Worm (Caenorhabditis elegans) whole organism, L3 larva: ENCODE results near the gene col-142.

Experiments
- ZK546.5 ChIP-seq: sonication (generic microtip); optimal IDR thresholded peaks from 2 replicates; lab custom pipeline; 2017; ENCODE audit warnings: missing biosample characterization, missing genetic modification characterization
- ama-1 ChIP-seq: fragments of 150-350 bp; optimal IDR thresholded peaks from 2 replicates; lab custom pipeline; 2018
- elt-1 ChIP-seq: fragments of 150-350 bp; optimal IDR thresholded peaks from 2 replicates; lab custom pipeline; 2014; ENCODE audit warnings: missing biosample characterization, missing genetic modification characterization
- elt-3 ChIP-seq, 3 experiments: fragments of 150-350 bp in 1 of 3; sonication (generic microtip) in 2 of 3; optimal IDR thresholded peaks; 2 replicates in 2 of 3; 4 replicates in 1 of 3; lab custom pipeline; 2014 to 2017; ENCODE audit warnings: missing biosample characterization in 3 of 3, missing genetic modification characterization in 3 of 3
- lin-15B ChIP-seq: fragments of 150-350 bp; optimal IDR thresholded peaks from 2 replicates; lab custom pipeline; 2014; ENCODE audit warnings: missing biosample characterization, missing genetic modification characterization
- nhr-11 ChIP-seq: fragments of 150-350 bp; optimal IDR thresholded peaks from 2 replicates; lab custom pipeline; 2014; ENCODE audit warnings: missing biosample characterization, missing genetic modification characterization
- nhr-23 ChIP-seq: fragments of 150-350 bp; optimal IDR thresholded peaks from 2 replicates; lab custom pipeline; 2014; ENCODE audit warnings: missing biosample characterization, missing genetic modification reagents, missing genetic modification characterization
- nhr-237 ChIP-seq: fragments of 150-350 bp; optimal IDR thresholded peaks from 2 replicates; lab custom pipeline; 2014; ENCODE audit warnings: missing biosample characterization, missing genetic modification characterization
- pha-4 ChIP-seq: fragments of 150-350 bp; optimal IDR thresholded peaks from 2 replicates; lab custom pipeline; 2014; ENCODE audit warnings: missing biosample characterization, missing genetic modification reagents, missing genetic modification characterization
- unc-62 ChIP-seq: fragments of 150-350 bp; sonication (generic microtip); optimal IDR thresholded peaks from 4 replicates; lab custom pipeline; 2014; ENCODE audit warnings: missing biosample characterization, missing genetic modification reagents, missing genetic modification characterization
- ztf-11 ChIP-seq: fragments of 150-350 bp; optimal IDR thresholded peaks from 2 replicates; lab custom pipeline; 2014; ENCODE audit warnings: missing biosample characterization, missing genetic modification characterization

ce11 chrV:6784853-6785492 lies 46.0 kb upstream of the col-142 start, which contains the start of the genes spn-4 and spe-39:
- no peak for TF ChIP-seq nhr-11
- TF ChIP-seq nhr-237 (tag; lab: Kevin White, UChicago): no peak
- TF ChIP-seq pha-4 (tag; lab: Kevin White, UChicago): no peak
- no peak for TF ChIP-seq ztf-11 (tag; lab: Kevin White, UChicago)
- no peak for TF ChIP-seq ama-1 (lab: Kevin White, UChicago)
- TF ChIP-seq ZK546.5: no peak
- TF ChIP-seq nhr-23 (tag; lab: Kevin White, UChicago): peak; percentile 81
- TF ChIP-seq lin-15B: peak; percentile 55
- peak; percentile 10 for TF ChIP-seq elt-1 (tag; lab: Kevin White, UChicago)
- no peak for TF ChIP-seq elt-3 (tag; optimal IDR thresholded peaks at IDR 0.05; lab: Kevin White, UChicago)
- TF ChIP-seq unc-62 (GFP tag; lab: Kevin White, UChicago): no peak
